Worm (Caenorhabditis elegans): ENCODE measurements around the gene ZK512.8.

DNA sequence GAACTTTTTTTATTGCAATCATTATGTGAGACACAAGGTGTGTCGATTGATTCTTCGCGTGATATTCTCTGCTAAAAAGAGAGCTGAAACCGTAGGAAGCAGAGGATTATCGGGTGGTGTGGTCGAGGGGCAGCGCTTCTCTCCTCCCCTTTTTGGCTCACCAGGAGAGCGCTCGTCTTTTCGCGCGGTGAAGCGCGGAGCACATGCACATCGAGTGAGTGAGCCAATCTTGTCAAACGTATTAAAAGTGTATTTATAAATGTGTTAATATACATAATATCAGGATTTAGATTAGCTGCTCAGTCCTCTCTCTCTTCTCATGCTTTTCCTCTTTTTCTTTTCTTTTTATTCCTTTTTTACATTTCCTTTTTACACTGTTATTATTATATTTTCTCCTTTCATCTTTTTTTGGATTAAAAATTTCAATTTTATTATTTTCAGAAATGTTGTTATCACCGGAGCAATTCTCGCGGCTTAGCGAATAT is 16.8 kb downstream of the ZK512.8 start, which contains the start of gene dgk-3:
- TF ChIP-seq him-1 (tag; optimal IDR thresholded peaks at IDR 0.05) (no peak), dao-5 (tag; optimal IDR thresholded peaks at IDR 0.05) (no peak)
